Worm (Caenorhabditis elegans) whole organism, late embryonic: ENCODE results near the gene R08A2.1.

Source experiments
- ahr-1 ChIP-seq: sonication (generic microtip); optimal IDR thresholded peaks from 2 replicates; lab custom pipeline; 2016; ENCODE audit warnings: missing genetic modification characterization, missing compliant biosample characterization
- ama-1 ChIP-seq: fragments of 150-350 bp; optimal IDR thresholded peaks from 2 replicates; lab custom pipeline; 2014
- ceh-18 ChIP-seq: sonication (generic microtip); optimal IDR thresholded peaks from 2 replicates; lab custom pipeline; 2016; ENCODE audit warnings: missing genetic modification characterization, missing compliant biosample characterization
- elt-2 ChIP-seq: sonication (generic microtip); optimal IDR thresholded peaks from 2 replicates; lab custom pipeline; 2016; ENCODE audit warnings: missing genetic modification reagents, missing genetic modification characterization, missing compliant biosample characterization
- eyg-1 ChIP-seq: sonication (generic microtip); optimal IDR thresholded peaks from 2 replicates; lab custom pipeline; 2016; ENCODE audit warnings: missing genotype, missing genetic modification characterization, missing compliant biosample characterization
- gmeb-2 ChIP-seq: sonication (generic microtip); optimal IDR thresholded peaks from 2 replicates; lab custom pipeline; 2016; ENCODE audit warnings: missing genetic modification characterization, inconsistent platforms, missing compliant biosample characterization
- nfya-1 ChIP-seq: sonication (generic microtip); optimal IDR thresholded peaks from 2 replicates; lab custom pipeline; 2017; ENCODE audit warnings: missing genetic modification characterization, mild to moderate bottlenecking, missing compliant biosample characterization, antibody characterized with exemption, moderate library complexity
- pqm-1 ChIP-seq: sonication (generic microtip); optimal IDR thresholded peaks from 2 replicates; lab custom pipeline; 2016; ENCODE audit warnings: missing genetic modification characterization, missing compliant biosample characterization
- ref-2 ChIP-seq: sonication (generic microtip); optimal IDR thresholded peaks from 2 replicates; lab custom pipeline; 2016; ENCODE audit warnings: missing genetic modification characterization, missing compliant biosample characterization
- rnt-1 ChIP-seq: sonication (generic microtip); optimal IDR thresholded peaks from 2 replicates; lab custom pipeline; 2016; ENCODE audit warnings: missing genetic modification characterization, missing compliant biosample characterization
- tbx-2 ChIP-seq: sonication (generic microtip); optimal IDR thresholded peaks from 2 replicates; lab custom pipeline; 2016; ENCODE audit warnings: missing genetic modification characterization, missing compliant biosample characterization

ce11 chrV:14734187-14734765, 14.9 kb upstream of the R08A2.1 start, which contains the start of gene unc-61:
- no peak for TF ChIP-seq pqm-1
- TF ChIP-seq ref-2 (tag; lab: Kevin White, UChicago), result no peak
- TF ChIP-seq nfya-1 (tag; lab: Kevin White, UChicago), result no peak
- no peak for TF ChIP-seq gmeb-2 (tag; lab: Kevin White, UChicago)
- no peak for TF ChIP-seq ahr-1
- no peak for TF ChIP-seq elt-2 (tag; lab: Kevin White, UChicago)
- TF ChIP-seq rnt-1, result no peak
- no peak for TF ChIP-seq ceh-18 (tag; lab: Kevin White, UChicago)
- TF ChIP-seq tbx-2 (tag; lab: Kevin White, UChicago), result no peak
- no peak for TF ChIP-seq eyg-1
- no peak for TF ChIP-seq ama-1 (lab: Kevin White, UChicago)
